Fruit fly (Drosophila melanogaster): Measurements from ENCODE around the gene ver.

dm6 chr3L:12486175-12486574 is 37.6 kb upstream of the ver start:
- TF ChIP-seq Myc (optimal IDR thresholded peaks at IDR 0.05), result no peak
- no peak for TF ChIP-seq h (optimal IDR thresholded peaks at IDR 0.05)
- no peak for TF ChIP-seq psq (optimal IDR thresholded peaks at IDR 0.05)
- TF ChIP-seq Sin3A (optimal IDR thresholded peaks at IDR 0.05), result no peak
- TF ChIP-seq insv (optimal IDR thresholded peaks at IDR 0.05), result no peak

Measured in Kc167 (cell line).